Fruit fly (Drosophila melanogaster) whole organism, embryonic: ENCODE data around the gene CG10959.

ENCODE experiments used
- Atf-2 ChIP-seq: fragments of 200-800 bp; sonication (Bioruptor generic); optimal IDR thresholded peaks from 2 replicates; lab custom pipeline; 2016; ENCODE audit warnings: missing biosample characterization, missing genetic modification characterization
- C15 ChIP-seq: fragments of 200-800 bp; sonication (Bioruptor generic); IDR thresholded peaks from 3 replicates; pipeline ENCODE4 v1.3.6; 2022; ENCODE audit warnings: missing biosample characterization, missing genetic modification characterization
- CG10267 ChIP-seq: fragments of 200-800 bp; sonication (Bioruptor generic); optimal IDR thresholded peaks from 2 replicates; lab custom pipeline; 2018; ENCODE audit warnings: missing biosample characterization, mild to moderate bottlenecking, missing genetic modification characterization, moderate library complexity
- CG10431 ChIP-seq: fragments of 200-800 bp; sonication (Bioruptor generic); optimal IDR thresholded peaks from 3 replicates; lab custom pipeline; 2018; ENCODE audit warnings: missing biosample characterization, mild to moderate bottlenecking, missing genetic modification characterization
- CG10543 ChIP-seq: fragments of 200-800 bp; sonication (Bioruptor generic); optimal IDR thresholded peaks from 3 replicates; lab custom pipeline; 2017; ENCODE audit warnings: missing biosample characterization, mild to moderate bottlenecking, missing genetic modification characterization, moderate library complexity
- CG11456 ChIP-seq: fragments of 200-800 bp; sonication (Bioruptor generic); IDR thresholded peaks from 3 replicates; pipeline ENCODE4 v1.3.6; 2022; ENCODE audit warnings: missing biosample characterization, missing genetic modification characterization
- CG11504 ChIP-seq: fragments of 200-800 bp; sonication (Bioruptor generic); optimal IDR thresholded peaks from 3 replicates; lab custom pipeline; 2019; ENCODE audit warnings: missing biosample characterization, mild to moderate bottlenecking, missing genetic modification characterization, moderate library complexity
- CG11696 ChIP-seq: fragments of 200-800 bp; sonication (Bioruptor generic); IDR thresholded peaks from 2 replicates; pipeline ENCODE4 v1.3.6; 2022; ENCODE audit warnings: missing biosample characterization, missing genetic modification characterization
- CG12071 ChIP-seq: fragments of 200-800 bp; sonication (Bioruptor generic); optimal IDR thresholded peaks from 3 replicates; lab custom pipeline; 2018; ENCODE audit warnings: missing biosample characterization, mild to moderate bottlenecking, missing genetic modification characterization
- CG12155 ChIP-seq: fragments of 200-800 bp; sonication (Bioruptor generic); optimal IDR thresholded peaks from 3 replicates; lab custom pipeline; 2016; ENCODE audit warnings: missing biosample characterization, missing genetic modification characterization
- CG12236 ChIP-seq: fragments of 200-800 bp; sonication (Bioruptor generic); optimal IDR thresholded peaks from 2 replicates; lab custom pipeline; 2016; ENCODE audit warnings: missing biosample characterization, missing genetic modification characterization
- CG13624 ChIP-seq: fragments of 200-800 bp; sonication (Bioruptor generic); optimal IDR thresholded peaks from 2 replicates; lab custom pipeline; 2016; ENCODE audit warnings: missing biosample characterization, missing genetic modification characterization
- CG15073 ChIP-seq: fragments of 200-800 bp; sonication (Bioruptor generic); optimal IDR thresholded peaks from 2 replicates; lab custom pipeline; 2016; ENCODE audit warnings: missing biosample characterization, missing genetic modification characterization
- CG17612 ChIP-seq: fragments of 200-800 bp; sonication (Bioruptor generic); IDR thresholded peaks from 2 replicates; pipeline ENCODE4 v1.3.6; 2022; ENCODE audit warnings: missing biosample characterization, missing genetic modification characterization
- CG18262 ChIP-seq: fragments of 200-800 bp; optimal IDR thresholded peaks from 3 replicates; lab custom pipeline; 2019; ENCODE audit warnings: missing biosample characterization, mild to moderate bottlenecking, missing genetic modification characterization, moderate library complexity
- CG2889 ChIP-seq: fragments of 200-800 bp; sonication (Bioruptor generic); IDR thresholded peaks from 3 replicates; pipeline ENCODE4 v1.3.6; 2022; ENCODE audit warnings: missing biosample characterization, missing genetic modification characterization
- CG32772 ChIP-seq: fragments of 200-800 bp; sonication (Bioruptor generic); IDR thresholded peaks from 2 replicates; pipeline ENCODE4 v1.3.6; 2022; ENCODE audit warnings: missing biosample characterization, missing genetic modification characterization
- CG3726 ChIP-seq: fragments of 200-800 bp; sonication (Bioruptor generic); IDR thresholded peaks from 3 replicates; pipeline ENCODE4, ENCODE4 v1.3.6; 2022; ENCODE audit warnings: missing biosample characterization, missing genetic modification characterization
- CG3847 ChIP-seq: fragments of 200-800 bp; sonication (Bioruptor generic); IDR thresholded peaks from 2 replicates; pipeline ENCODE4 v1.3.6; 2022; ENCODE audit warnings: missing biosample characterization, missing genetic modification characterization
- CG42726 ChIP-seq: fragments of 200-800 bp; sonication (Bioruptor generic); IDR thresholded peaks from 2 replicates; pipeline ENCODE4 v1.3.6; 2022; ENCODE audit warnings: missing biosample characterization, missing genetic modification characterization; ENCODE audit not compliant: partially characterized antibody
- CG4282 ChIP-seq: fragments of 200-800 bp; sonication (Bioruptor generic); optimal IDR thresholded peaks from 2 replicates; lab custom pipeline; 2016; ENCODE audit warnings: missing biosample characterization, missing genetic modification characterization
- CG6272 ChIP-seq: fragments of 200-800 bp; sonication (Bioruptor generic); IDR thresholded peaks from 2 replicates; pipeline ENCODE4 v1.3.6; 2022; ENCODE audit warnings: missing biosample characterization, missing genetic modification characterization
- CG6683 ChIP-seq: fragments of 200-800 bp; sonication (Bioruptor generic); optimal IDR thresholded peaks from 2 replicates; lab custom pipeline; 2017; ENCODE audit warnings: missing biosample characterization, mild to moderate bottlenecking, missing genetic modification characterization, missing genetic modification reagents
- CG8478 ChIP-seq: fragments of >200 bp; optimal IDR thresholded peaks from 2 replicates; lab custom pipeline; 2018
- CG8765 ChIP-seq: fragments of 200-800 bp; sonication (Bioruptor generic); IDR thresholded peaks from 2 replicates; pipeline ENCODE4 v1.3.6; 2022; ENCODE audit warnings: missing biosample characterization, missing genetic modification characterization
- Camta ChIP-seq: fragments of 200-800 bp; sonication (Bioruptor generic); optimal IDR thresholded peaks from 2 replicates; lab custom pipeline; 2016; ENCODE audit warnings: missing biosample characterization, missing genetic modification characterization
- Doc2 ChIP-seq: fragments of 200-800 bp; sonication (Bioruptor generic); IDR thresholded peaks from 2 replicates; pipeline ENCODE4 v1.3.6; 2022; ENCODE audit warnings: missing biosample characterization, missing genetic modification characterization
- HLH3B ChIP-seq: fragments of 200-800 bp; sonication (Bioruptor generic); IDR thresholded peaks from 2 replicates; pipeline ENCODE4 v1.3.6; 2022; ENCODE audit warnings: missing biosample characterization, missing genetic modification characterization
- HLHmδ ChIP-seq: fragments of 200-800 bp; sonication (Bioruptor generic); optimal IDR thresholded peaks from 2 replicates; lab custom pipeline; 2018; ENCODE audit warnings: missing biosample characterization, mild to moderate bottlenecking, missing genetic modification characterization, moderate library complexity
- Mes4 ChIP-seq: fragments of 200-800 bp; sonication (Bioruptor generic); optimal IDR thresholded peaks from 2 replicates; lab custom pipeline; 2016; ENCODE audit warnings: missing biosample characterization, missing genetic modification characterization
- NC2α ChIP-seq: fragments of 200-800 bp; sonication (Bioruptor generic); optimal IDR thresholded peaks from 2 replicates; lab custom pipeline; 2016; ENCODE audit warnings: missing biosample characterization, missing genetic modification characterization
- NK7.1 ChIP-seq: fragments of 200-800 bp; sonication (Bioruptor generic); optimal IDR thresholded peaks from 3 replicates; lab custom pipeline; 2016; ENCODE audit warnings: missing biosample characterization, missing genetic modification characterization
- Optix ChIP-seq: fragments of 200-800 bp; sonication (Bioruptor generic); IDR thresholded peaks from 3 replicates; pipeline ENCODE4 v1.3.6; 2022; ENCODE audit warnings: missing biosample characterization, missing genetic modification characterization
- Side ChIP-seq: fragments of 200-800 bp; sonication (Bioruptor generic); optimal IDR thresholded peaks from 2 replicates; lab custom pipeline; 2016; ENCODE audit warnings: missing biosample characterization, missing genetic modification characterization
- Tbp ChIP-seq: fragments of >200 bp; optimal IDR thresholded peaks from 2 replicates; lab custom pipeline; 2018; ENCODE audit warnings: missing biosample characterization, missing genetic modification characterization
- YL-1 ChIP-seq: fragments of 200-800 bp; sonication (Bioruptor generic); optimal IDR thresholded peaks from 3 replicates; lab custom pipeline; 2017; ENCODE audit warnings: missing biosample characterization, mild to moderate bottlenecking, missing genetic modification characterization
- ac ChIP-seq: fragments of 200-800 bp; sonication (Bioruptor generic); optimal IDR thresholded peaks from 3 replicates; lab custom pipeline; 2017; ENCODE audit warnings: missing biosample characterization, mild to moderate bottlenecking, missing genetic modification characterization
- ci ChIP-seq: fragments of 200-800 bp; sonication (Bioruptor generic); IDR thresholded peaks from 3 replicates; pipeline ENCODE4 v1.3.6; 2022; ENCODE audit warnings: missing biosample characterization, missing genetic modification characterization
- disco-r ChIP-seq: fragments of 200-800 bp; sonication (Bioruptor generic); optimal IDR thresholded peaks from 2 replicates; lab custom pipeline; 2016; ENCODE audit warnings: missing biosample characterization, missing genetic modification characterization
- dmrt99B ChIP-seq: fragments of 200-800 bp; sonication (Bioruptor generic); optimal IDR thresholded peaks from 2 replicates; lab custom pipeline; 2018; ENCODE audit warnings: missing biosample characterization, mild to moderate bottlenecking, missing genetic modification characterization, moderate library complexity
- exex ChIP-seq: fragments of 200-800 bp; sonication (Bioruptor generic); optimal IDR thresholded peaks from 4 replicates; lab custom pipeline; 2018; ENCODE audit warnings: missing biosample characterization, mild to moderate bottlenecking, missing genetic modification characterization, moderate library complexity
- gfzf ChIP-seq: fragments of 200-800 bp; sonication (Bioruptor generic); optimal IDR thresholded peaks from 2 replicates; lab custom pipeline; 2016; ENCODE audit warnings: missing biosample characterization, mild to moderate bottlenecking, missing genetic modification characterization, moderate library complexity
- gsb ChIP-seq: fragments of 200-800 bp; sonication (Bioruptor generic); IDR thresholded peaks from 2 replicates; pipeline ENCODE4 v1.3.6; 2022; ENCODE audit warnings: missing biosample characterization, missing genetic modification characterization
- hb ChIP-seq: fragments of 200-800 bp; sonication (Bioruptor generic); IDR thresholded peaks from 3 replicates; pipeline ENCODE4 v1.3.6; 2022; ENCODE audit warnings: missing biosample characterization, missing genetic modification characterization; ENCODE audit not compliant: partially characterized antibody
- nau ChIP-seq: fragments of 200-800 bp; sonication (Bioruptor generic); optimal IDR thresholded peaks from 3 replicates; lab custom pipeline; 2017; ENCODE audit warnings: missing biosample characterization, mild to moderate bottlenecking, missing genetic modification characterization, missing genetic modification reagents
- phol ChIP-seq: fragments of 200-800 bp; sonication (Bioruptor generic); optimal IDR thresholded peaks from 3 replicates; lab custom pipeline; 2018; ENCODE audit warnings: missing biosample characterization, mild to moderate bottlenecking, missing genetic modification characterization, moderate library complexity
- run ChIP-seq: fragments of 200-800 bp; sonication (Bioruptor generic); optimal IDR thresholded peaks from 3 replicates; lab custom pipeline; 2018; ENCODE audit warnings: missing biosample characterization, mild to moderate bottlenecking, missing genetic modification characterization
- ssp ChIP-seq: fragments of 200-800 bp; sonication (Bioruptor generic); IDR thresholded peaks from 2 replicates; pipeline ENCODE4 v1.3.6; 2022; ENCODE audit warnings: missing biosample characterization, missing genetic modification characterization
- stc ChIP-seq: fragments of 200-800 bp; sonication (Bioruptor generic); IDR thresholded peaks from 2 replicates; pipeline ENCODE4 v1.3.6; 2022; ENCODE audit warnings: missing biosample characterization, missing genetic modification characterization
- tx ChIP-seq: fragments of 200-800 bp; sonication (Bioruptor generic); optimal IDR thresholded peaks from 2 replicates; lab custom pipeline; 2016; ENCODE audit warnings: missing biosample characterization, missing genetic modification characterization
- yki ChIP-seq: fragments of >200 bp; optimal IDR thresholded peaks from 3 replicates; lab custom pipeline; 2018

The CG10959 gene

DNA sequence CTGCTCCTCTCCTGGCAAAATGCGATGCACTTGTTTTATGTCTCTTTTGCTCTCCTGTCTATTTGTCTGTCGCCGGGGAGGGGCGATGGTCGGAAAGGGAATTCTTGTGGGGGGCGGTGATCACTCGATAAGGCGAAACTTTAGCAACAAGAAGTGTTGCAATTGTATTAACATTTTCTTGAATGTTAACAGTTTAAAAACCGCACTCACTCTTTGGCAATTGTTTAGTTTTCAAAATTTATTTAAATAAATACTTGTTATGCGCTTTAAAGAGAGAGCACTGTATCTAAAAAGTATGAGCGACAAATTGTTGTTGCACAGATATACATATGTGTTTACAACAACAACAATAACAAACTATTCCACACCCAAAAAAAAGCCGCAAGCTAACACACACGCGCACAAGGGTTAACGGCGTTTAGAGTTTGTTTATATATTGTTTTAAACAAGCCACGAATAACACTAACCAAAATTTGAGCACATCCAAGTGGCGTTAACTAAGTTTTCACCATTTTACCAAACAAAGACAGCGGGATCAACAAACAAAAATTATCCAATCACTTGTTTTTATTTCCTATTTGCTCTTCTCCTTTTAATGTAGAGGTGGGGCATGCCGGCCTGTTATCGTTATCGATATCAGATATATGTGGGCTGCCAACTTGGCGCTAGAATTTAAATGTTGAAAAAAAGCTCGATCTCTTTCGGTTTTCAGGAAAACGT lies 46.9 kb upstream of the CG10959 start, which contains the start of gene CG2258 (continued):
- peak; percentile 70 for TF ChIP-seq CG11696 (GFP tag; lab: Robert Waterston, UW)
- TF ChIP-seq gsb (GFP tag; lab: Robert Waterston, UW): peak; percentile 74
- TF ChIP-seq CG17612 (GFP tag; lab: Robert Waterston, UW): peak; percentile 61
- peak; percentile 46 for TF ChIP-seq exex (tag; lab: Kevin White, UChicago)
- TF ChIP-seq ssp (GFP tag; lab: Robert Waterston, UW): peak; percentile 73
- TF ChIP-seq nau: peak; percentile 79
- TF ChIP-seq Mes4: no peak
- TF ChIP-seq gfzf: peak; percentile 8
- TF ChIP-seq CG3847 (GFP tag; lab: Robert Waterston, UW): peak; percentile 83
- peak; percentile 93 for TF ChIP-seq ci (GFP tag; lab: Robert Waterston, UW)
- TF ChIP-seq CG6272: peak; percentile 67
- peak; percentile 86 for TF ChIP-seq CG18262 (tag; lab: Kevin White, UChicago)
- TF ChIP-seq CG10543 (GFP tag; lab: Kevin White, UChicago): peak; percentile 81
- peak; percentile 86 for TF ChIP-seq CG11456 (GFP tag; lab: Robert Waterston, UW)
- peak; percentile 51 for TF ChIP-seq NK7.1 (GFP tag; lab: Kevin White, UChicago)
- peak; percentile 86 for TF ChIP-seq CG12071 (GFP tag; lab: Kevin White, UChicago)
- peak; percentile 84 for TF ChIP-seq stc (GFP tag; lab: Robert Waterston, UW)
- peak; percentile 27 for TF ChIP-seq YL-1
- peak; percentile 78 for TF ChIP-seq CG12155
- no peak for TF ChIP-seq Doc2 (GFP tag; lab: Robert Waterston, UW)
- TF ChIP-seq CG42726 (GFP tag; lab: Robert Waterston, UW): no peak
- TF ChIP-seq CG6683 (GFP tag; lab: Kevin White, UChicago): peak; percentile 60
- no peak for TF ChIP-seq CG15073 (GFP tag; lab: Kevin White, UChicago)
- peak; percentile 92 for TF ChIP-seq HLH3B
- peak; percentile 66; the same call in 2 of the 3 replicates for TF ChIP-seq CG2889 (GFP tag; lab: Robert Waterston, UW)
- peak; percentile 89 for TF ChIP-seq CG32772 (GFP tag; lab: Robert Waterston, UW)
- no peak for TF ChIP-seq CG4282
- TF ChIP-seq Camta (GFP tag; lab: Kevin White, UChicago): no peak
- TF ChIP-seq C15 (GFP tag; lab: Robert Waterston, UW): peak; percentile 66; the same call in 1 of the 3 replicates
- peak; percentile 65 for TF ChIP-seq CG13624 (GFP tag; lab: Kevin White, UChicago)
- TF ChIP-seq Optix: peak; percentile 76
- no peak for TF ChIP-seq CG8478
- peak; percentile 75 for TF ChIP-seq CG10431 (GFP tag; lab: Kevin White, UChicago)
- peak; percentile 82 for TF ChIP-seq CG3726 (GFP tag; lab: Robert Waterston, UW)
- no peak for TF ChIP-seq hb
- no peak for TF ChIP-seq Side
- TF ChIP-seq NC2α (GFP tag; lab: Kevin White, UChicago): peak; percentile 58
- TF ChIP-seq disco-r (GFP tag; lab: Kevin White, UChicago): peak; percentile 56
- peak; percentile 70 for TF ChIP-seq run (tag; lab: Kevin White, UChicago)
- TF ChIP-seq ac (GFP tag; lab: Kevin White, UChicago): no peak
- no peak for TF ChIP-seq HLHmδ (GFP tag; lab: Kevin White, UChicago)
- peak; percentile 74 for TF ChIP-seq CG10267 (tag; lab: Kevin White, UChicago)
- TF ChIP-seq CG12236 (GFP tag; lab: Kevin White, UChicago): peak; percentile 15
- peak; percentile 69; the same call in 1 of the 2 replicates for TF ChIP-seq CG8765 (GFP tag; lab: Robert Waterston, UW)
- no peak for TF ChIP-seq Tbp (GFP tag; lab: Kevin White, UChicago)
- TF ChIP-seq yki (lab: Kevin White, UChicago): no peak
- TF ChIP-seq phol (tag; lab: Kevin White, UChicago): peak; percentile 85
- TF ChIP-seq dmrt99B: peak; percentile 94
- TF ChIP-seq tx: peak; percentile 62
- peak; percentile 45 for TF ChIP-seq Atf-2 (GFP tag; lab: Kevin White, UChicago)
- peak; percentile 77 for TF ChIP-seq CG11504
